Worm (Caenorhabditis elegans) whole organism, L1 larva: ENCODE results near the gene ugt-5.

ENCODE experiments used
- C04F5.9 ChIP-seq: sonication (generic microtip); optimal IDR thresholded peaks from 2 replicates; lab custom pipeline; 2016; ENCODE audit warnings: missing genetic modification characterization, missing compliant biosample characterization
- C34B4.2 ChIP-seq: sonication (generic microtip); optimal IDR thresholded peaks from 2 replicates; lab custom pipeline; 2017; ENCODE audit warnings: mild to moderate bottlenecking, missing genetic modification characterization, missing compliant biosample characterization
- alr-1 ChIP-seq: fragments of 200-800 bp; sonication (Bioruptor generic); optimal IDR thresholded peaks from 2 replicates; lab custom pipeline; 2018; ENCODE audit warnings: borderline replicate concordance, mild to moderate bottlenecking, missing genetic modification characterization, missing compliant biosample characterization
- ceh-8 ChIP-seq: fragments of 200-800 bp; sonication (Bioruptor generic); optimal IDR thresholded peaks from 2 replicates; lab custom pipeline; 2018; ENCODE audit warnings: mild to moderate bottlenecking, missing genetic modification characterization, moderate library complexity, missing compliant biosample characterization
- ceh-82 ChIP-seq, 3 experiments: fragments of 150-350 bp in 1 of 3; sonication (generic microtip) in 2 of 3; optimal IDR thresholded peaks; 2 replicates each; lab custom pipeline; 2014 to 2017; ENCODE audit warnings: missing biosample characterization in 3 of 3, missing genetic modification characterization in 3 of 3
- ceh-88 ChIP-seq: fragments of 200-800 bp; sonication (Bioruptor generic); IDR thresholded peaks from 2 replicates; pipeline ENCODE4 v1.3.6; 2022; ENCODE audit warnings: missing genetic modification characterization, missing compliant biosample characterization
- ceh-90 ChIP-seq: sonication (generic microtip); optimal IDR thresholded peaks from 2 replicates; lab custom pipeline; 2016; ENCODE audit warnings: missing genetic modification characterization, missing compliant biosample characterization
- efl-1 ChIP-seq, 4 experiments: fragments of 150-350 bp; optimal IDR thresholded peaks in 3 of 4; peaks in 1 of 4; 1 replicate in 1 of 4; 2 replicates in 3 of 4; lab custom pipeline; 2014; ENCODE audit warnings: missing biosample characterization in 2 of 4, missing genetic modification characterization in 2 of 4, missing genetic modification reagents in 2 of 4
- egl-27 ChIP-seq, 2 experiments: fragments of 150-350 bp in 1 of 2; sonication (generic microtip); optimal IDR thresholded peaks; 3 replicates each; lab custom pipeline; 2017 to 2018; ENCODE audit warnings: missing biosample characterization in 2 of 2, missing genetic modification characterization in 2 of 2, missing genetic modification reagents in 2 of 2
- fkh-10 ChIP-seq: sonication (generic microtip); optimal IDR thresholded peaks from 2 replicates; lab custom pipeline; 2017; ENCODE audit warnings: missing biosample characterization, missing genetic modification reagents, missing genetic modification characterization
- fkh-8 ChIP-seq: sonication (generic microtip); optimal IDR thresholded peaks from 2 replicates; lab custom pipeline; 2016; ENCODE audit warnings: mild to moderate bottlenecking, missing genetic modification characterization, missing compliant biosample characterization
- hlh-4 ChIP-seq: sonication (generic microtip); optimal IDR thresholded peaks from 2 replicates; lab custom pipeline; 2016; ENCODE audit warnings: mild to moderate bottlenecking, missing genetic modification characterization, missing compliant biosample characterization
- isw-1 ChIP-seq: fragments of 200-800 bp; sonication (Bioruptor generic); IDR thresholded peaks from 2 replicates; pipeline ENCODE4 v1.3.6; 2022; ENCODE audit warnings: missing genetic modification characterization, missing compliant biosample characterization
- lin-35 ChIP-seq, 2 experiments: fragments of 150-350 bp; optimal IDR thresholded peaks; 2 replicates each; lab custom pipeline; 2014; ENCODE audit warnings: missing biosample characterization in 2 of 2, missing genetic modification characterization in 2 of 2, missing genetic modification reagents in 2 of 2
- lin-39 ChIP-seq: fragments of 150-350 bp; optimal IDR thresholded peaks from 2 replicates; lab custom pipeline; 2014; ENCODE audit warnings: missing biosample characterization, missing genetic modification reagents, missing genetic modification characterization
- mab-9 ChIP-seq: fragments of 200-800 bp; sonication (Bioruptor generic); IDR thresholded peaks from 2 replicates; pipeline ENCODE4 v1.3.6; 2022; ENCODE audit warnings: missing genetic modification reagents, missing genetic modification characterization, missing compliant biosample characterization
- nhr-11 ChIP-seq: fragments of 150-350 bp; optimal IDR thresholded peaks from 2 replicates; lab custom pipeline; 2014; ENCODE audit warnings: missing biosample characterization, missing genetic modification characterization
- nhr-19 ChIP-seq: fragments of 200-800 bp; sonication (Bioruptor generic); conservative IDR thresholded peaks from 2 replicates; pipeline ENCODE4 v1.3.6; 2022; ENCODE audit warnings: missing genetic modification characterization, missing compliant biosample characterization
- nhr-237 ChIP-seq: fragments of 150-350 bp; optimal IDR thresholded peaks from 2 replicates; lab custom pipeline; 2014; ENCODE audit warnings: missing biosample characterization, missing genetic modification characterization
- nhr-28 ChIP-seq: fragments of 150-350 bp; optimal IDR thresholded peaks from 2 replicates; lab custom pipeline; 2014; ENCODE audit warnings: missing biosample characterization, missing genetic modification characterization
- nhr-71 ChIP-seq: sonication (generic microtip); optimal IDR thresholded peaks from 2 replicates; lab custom pipeline; 2016; ENCODE audit warnings: mild to moderate bottlenecking, missing genetic modification characterization, moderate library complexity, missing compliant biosample characterization
- nhr-84 ChIP-seq: sonication (generic microtip); optimal IDR thresholded peaks from 2 replicates; lab custom pipeline; 2017; ENCODE audit warnings: missing biosample characterization, missing genetic modification characterization
- nhr-85 ChIP-seq: sonication (generic microtip); peaks from one replicate; lab custom pipeline; 2016; ENCODE audit warnings: missing genetic modification characterization, inconsistent platforms, missing compliant biosample characterization
- pax-3 ChIP-seq: fragments of 200-800 bp; sonication (Bioruptor generic); optimal IDR thresholded peaks from 2 replicates; lab custom pipeline; 2018; ENCODE audit warnings: mild to moderate bottlenecking, missing genetic modification characterization, moderate library complexity, missing compliant biosample characterization
- rnt-1 ChIP-seq: sonication (generic microtip); optimal IDR thresholded peaks from 2 replicates; lab custom pipeline; 2016; ENCODE audit warnings: mild to moderate bottlenecking, missing genetic modification characterization, moderate library complexity, missing compliant biosample characterization
- skn-1 ChIP-seq: fragments of 150-350 bp; optimal IDR thresholded peaks from 2 replicates; lab custom pipeline; 2014; ENCODE audit warnings: missing biosample characterization, missing genetic modification characterization
- sox-4 ChIP-seq: sonication (generic microtip); optimal IDR thresholded peaks from 2 replicates; lab custom pipeline; 2016; ENCODE audit warnings: missing genetic modification characterization, missing compliant biosample characterization
- sptf-1 ChIP-seq: fragments of 150-350 bp; optimal IDR thresholded peaks from 2 replicates; lab custom pipeline; 2014; ENCODE audit warnings: missing biosample characterization, missing genetic modification characterization
- swsn-7 ChIP-seq: sonication (generic microtip); optimal IDR thresholded peaks from 2 replicates; lab custom pipeline; 2016; ENCODE audit warnings: missing genetic modification characterization, missing compliant biosample characterization
- tlp-1 ChIP-seq: fragments of 150-350 bp; optimal IDR thresholded peaks from 2 replicates; lab custom pipeline; 2014; ENCODE audit warnings: missing biosample characterization, missing genetic modification characterization
- unc-62 ChIP-seq: fragments of 150-350 bp; optimal IDR thresholded peaks from 2 replicates; lab custom pipeline; 2014; ENCODE audit warnings: missing biosample characterization, missing genetic modification reagents, missing genetic modification characterization
- unc-98 ChIP-seq: fragments of 200-800 bp; sonication (Bioruptor generic); IDR thresholded peaks from 2 replicates; pipeline ENCODE4 v1.3.6; 2022; ENCODE audit warnings: missing genetic modification characterization, missing compliant biosample characterization
- vab-15 ChIP-seq: sonication (generic microtip); optimal IDR thresholded peaks from 2 replicates; lab custom pipeline; 2017; ENCODE audit warnings: missing genotype, mild to moderate bottlenecking, missing genetic modification characterization, missing compliant biosample characterization
- xbp-1 ChIP-seq: sonication (generic microtip); optimal IDR thresholded peaks from 2 replicates; lab custom pipeline; 2016; ENCODE audit warnings: missing genetic modification characterization, missing compliant biosample characterization
- zip-4 ChIP-seq: fragments of 200-800 bp; sonication (Bioruptor generic); optimal IDR thresholded peaks from 2 replicates; lab custom pipeline; 2018; ENCODE audit warnings: mild to moderate bottlenecking, missing genetic modification characterization, moderate library complexity, missing compliant biosample characterization
- ztf-4 ChIP-seq: fragments of 150-350 bp; optimal IDR thresholded peaks from 2 replicates; lab custom pipeline; 2014; ENCODE audit warnings: missing biosample characterization, missing genetic modification characterization

Gene ugt-5

ce11 chrV:12811126-12811525, 18.4 kb upstream of the ugt-5 start, which contains the start of gene ZC443.2:
TSS of gene ZC443.2 (minus strand) at chrV:12811192.
- TF ChIP-seq vab-15 (no peak), nhr-84 (no peak), ceh-90 (tag; lab: Kevin White, UChicago) (no peak), fkh-10 (no peak), sptf-1 (no peak), alr-1 (tag; lab: Kevin White, UChicago) (no peak), swsn-7 (tag; lab: Kevin White, UChicago) (no peak), nhr-19 (GFP tag; lab: Robert Waterston, UW) (no peak), ceh-8 (GFP tag; lab: Kevin White, UChicago) (no peak), nhr-11 (no peak), unc-62 (GFP tag; lab: Kevin White, UChicago) (no peak), C34B4.2 (no peak), egl-27 (tag; optimal IDR thresholded peaks at IDR 0.05; lab: Kevin White, UChicago) (no peak), sox-4 (no peak), C04F5.9 (tag; lab: Kevin White, UChicago) (no peak), mab-9 (GFP tag; lab: Robert Waterston, UW) (no peak), nhr-237 (tag; lab: Kevin White, UChicago) (no peak), efl-1 (optimal IDR thresholded peaks at IDR 0.05; lab: Kevin White, UChicago) (no peak), efl-1 (GFP tag; optimal IDR thresholded peaks at IDR 0.05 in 1 of 2; lab: Kevin White, UChicago) (no peak), rnt-1 (tag; lab: Kevin White, UChicago) (no peak), unc-98 (no peak)

DNA sequence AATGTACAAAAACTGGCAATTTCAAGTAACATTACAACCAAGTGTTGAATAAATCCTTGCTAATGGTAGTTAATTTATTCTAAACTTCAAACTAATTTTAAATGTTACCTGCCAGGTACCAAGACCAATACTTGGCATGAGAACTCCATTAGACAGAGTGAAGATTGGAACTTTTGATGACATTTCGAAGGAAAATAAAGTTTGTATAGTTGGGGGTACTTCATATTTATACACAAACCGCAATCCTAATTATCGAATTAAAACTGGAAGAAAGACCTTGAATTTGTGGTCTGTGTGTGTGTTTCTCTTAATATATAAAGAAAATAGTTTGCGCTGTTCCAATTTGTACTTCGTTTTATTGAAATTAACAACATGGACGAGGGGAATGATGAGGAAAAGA, 17.1 kb upstream of the ugt-5 start, which contains the start of gene ZC443.1:
ZC443.1 (minus strand) TSS at position 205 of the 400 bp plus-strand sequence.
- peak; percentile 65 for TF ChIP-seq nhr-85 (tag; lab: Kevin White, UChicago)
- no peak for TF ChIP-seq lin-35 (GFP tag; optimal IDR thresholded peaks at IDR 0.05; lab: Kevin White, UChicago)
- TF ChIP-seq efl-1 (optimal IDR thresholded peaks at IDR 0.05; lab: Kevin White, UChicago): no peak
- TF ChIP-seq efl-1 (GFP tag; optimal IDR thresholded peaks at IDR 0.05 in 1 of 2; lab: Kevin White, UChicago): peak in 1 of 2 experiments; percentile 54
- no peak for TF ChIP-seq lin-39 (tag; lab: Kevin White, UChicago)
- TF ChIP-seq, all 84 proteins: peak for 2

DNA sequence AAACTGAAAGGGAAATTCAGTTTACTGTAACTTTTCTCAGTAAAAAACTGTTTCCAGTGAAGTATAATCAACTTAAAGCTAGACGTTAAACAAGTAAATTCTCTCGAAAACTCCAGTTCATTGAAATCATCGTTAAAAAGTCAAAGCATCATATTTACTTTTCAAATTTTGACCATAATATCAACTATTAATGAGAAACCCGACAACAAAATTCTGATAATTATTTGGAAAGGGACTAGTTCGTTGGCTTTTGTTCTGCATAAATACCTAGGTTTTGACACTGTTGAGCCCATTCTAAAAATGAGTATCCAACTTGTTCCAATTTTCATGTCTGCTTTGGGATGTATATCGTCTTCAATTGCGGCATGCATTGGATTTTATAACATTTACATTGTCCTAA, 13.4 kb upstream of the ugt-5 start, which contains the start of gene ZC443.7:
ZC443.7 (plus strand) TSS at position 301 of the 400 bp plus-strand sequence.
- TF ChIP-seq mab-9 (GFP tag; lab: Robert Waterston, UW) (no peak), C04F5.9 (tag; lab: Kevin White, UChicago) (no peak), C34B4.2 (no peak), nhr-28 (tag; lab: Kevin White, UChicago) (no peak)

DNA sequence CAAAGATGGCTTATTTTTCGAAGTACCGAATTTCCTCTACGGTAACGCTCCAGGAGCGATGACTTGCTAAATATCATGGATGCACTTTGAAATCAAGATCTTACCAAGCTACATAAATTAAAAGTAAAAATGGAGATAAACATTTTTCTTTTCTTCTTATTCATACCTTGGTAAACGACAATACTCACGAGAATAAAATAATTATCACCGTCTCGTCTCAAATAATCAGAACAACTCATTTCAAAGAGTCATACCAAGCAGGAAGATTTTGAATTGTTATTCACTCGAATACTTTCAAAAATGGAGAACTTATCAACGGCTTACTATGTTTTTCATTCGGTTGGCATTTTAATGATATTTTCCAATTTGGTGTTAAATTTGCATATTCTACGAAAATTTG, 10.5 kb upstream of the ugt-5 start, which contains the start of gene srbc-45:
srbc-45 (plus strand) TSS at position 301 of the 400 bp plus-strand sequence.
- TF ChIP-seq nhr-71 (no peak), pax-3 (no peak), skn-1 (tag; lab: Kevin White, UChicago) (no peak), ceh-88 (GFP tag; lab: Robert Waterston, UW) (no peak), fkh-8 (tag; lab: Kevin White, UChicago) (no peak), zip-4 (GFP tag; lab: Kevin White, UChicago) (no peak), nhr-19 (GFP tag; lab: Robert Waterston, UW) (no peak), hlh-4 (no peak), xbp-1 (no peak), ztf-4 (tag; lab: Kevin White, UChicago) (no peak), isw-1 (GFP tag; lab: Robert Waterston, UW) (no peak), ceh-8 (GFP tag; lab: Kevin White, UChicago) (no peak), ceh-82 (tag; optimal IDR thresholded peaks at IDR 0.05; lab: Kevin White, UChicago) (no peak), tlp-1 (tag; lab: Kevin White, UChicago) (no peak), nhr-237 (tag; lab: Kevin White, UChicago) (no peak), lin-35 (GFP tag; optimal IDR thresholded peaks at IDR 0.05; lab: Kevin White, UChicago) (no peak)
